Worm (Caenorhabditis elegans): ENCODE measurements around the gene gst-30.
A peak's percentile ranks its signal among the peaks of the same experiment; 100 is the strongest.

gst-30 gene

DNA sequence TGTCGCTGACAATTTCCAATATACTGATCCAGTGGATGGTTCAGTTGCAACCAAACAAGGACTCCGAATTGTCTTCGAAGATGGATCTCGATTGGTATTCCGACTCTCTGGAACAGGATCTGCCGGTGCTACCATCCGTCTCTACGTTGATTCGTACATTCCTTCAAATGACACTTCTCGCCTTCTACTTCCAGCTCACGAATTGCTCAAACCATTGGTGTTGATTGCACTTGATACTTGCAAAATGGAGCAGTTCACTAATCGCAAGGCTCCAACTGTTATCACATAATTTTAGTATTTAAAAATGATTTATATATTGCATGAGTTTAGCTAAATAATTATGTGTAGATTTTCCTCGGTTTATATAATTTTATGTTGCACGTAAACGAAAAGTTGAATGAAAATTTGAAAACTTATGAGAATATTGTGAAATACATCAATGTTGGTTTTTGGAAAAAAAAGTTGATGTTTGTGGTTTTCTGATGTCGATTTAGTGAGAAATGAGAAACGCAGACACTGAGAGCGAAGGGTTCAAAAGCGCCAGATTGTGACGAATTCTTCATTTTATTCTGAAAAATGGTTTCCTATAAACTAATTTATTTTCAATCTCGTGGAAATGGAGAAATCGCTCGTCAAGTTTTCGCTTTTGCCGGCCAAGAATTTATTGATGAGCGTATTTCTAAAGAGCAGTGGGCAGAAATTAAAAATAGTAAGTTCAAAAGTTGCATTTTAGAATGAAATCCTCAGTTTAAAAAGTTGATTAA, 43.7 kb downstream of the gst-30 start, which contains the start of gene gst-9:
gst-9 (plus strand) TSS at position 574 of the 764 bp plus-strand sequence.
- TF ChIP-seq Y56A3A.18 (GFP tag; IDR thresholded peaks at IDR 0.05) = peak; percentile 76
- TF ChIP-seq nhr-80 (tag; optimal IDR thresholded peaks at IDR 0.05) = peak; percentile 40
- TF ChIP-seq cebp-2 (GFP tag; IDR thresholded peaks at IDR 0.05) = 0 out of 2 replicates have a peak, but pooled peaks have one; percentile 5
- peak; percentile 14 for TF ChIP-seq gei-17 (GFP tag; optimal IDR thresholded peaks at IDR 0.05)
- TF ChIP-seq K12H6.12 (tag; optimal IDR thresholded peaks at IDR 0.05) = no peak
- TF ChIP-seq egl-18 (GFP tag; IDR thresholded peaks at IDR 0.05) = no peak
- TF ChIP-seq zfh-2 (GFP tag; conservative IDR thresholded peaks at IDR 0.05) = no peak
- no peak for TF ChIP-seq madf-8 (GFP tag; conservative IDR thresholded peaks at IDR 0.05)
- peak; percentile 71; the same call in 1 of the 2 replicates for TF ChIP-seq ekl-4 (GFP tag; IDR thresholded peaks at IDR 0.05)
- TF ChIP-seq tlf-1 (GFP tag; optimal IDR thresholded peaks at IDR 0.05) = peak; percentile 80
- TF ChIP-seq mcd-1 (GFP tag; IDR thresholded peaks at IDR 0.05) = peak; percentile 30; the same call in 1 of the 2 replicates
- peak; percentile 55 for TF ChIP-seq ceh-79 (tag; optimal IDR thresholded peaks at IDR 0.05)
- TF ChIP-seq ztf-22 (GFP tag; optimal IDR thresholded peaks at IDR 0.05) = peak; percentile 62
- TF ChIP-seq T07F8.4 (tag; optimal IDR thresholded peaks at IDR 0.05) = no peak
- TF ChIP-seq ama-1 (optimal IDR thresholded peaks at IDR 0.05) = peak; percentile 54
- TF ChIP-seq ama-1 (GFP tag; optimal IDR thresholded peaks at IDR 0.05) = no peak
- TF ChIP-seq F57C9.4 (tag; optimal IDR thresholded peaks at IDR 0.05) = peak; percentile 44
- no peak for TF ChIP-seq snpc-4 (GFP tag; optimal IDR thresholded peaks at IDR 0.05)
- TF ChIP-seq snpc-4 (tag; optimal IDR thresholded peaks at IDR 0.05) = peak in 2 of 4 experiments; percentile 4 to 16
- TF ChIP-seq lin-35 (GFP tag; optimal IDR thresholded peaks at IDR 0.05) = peak in 1 of 3 experiments; percentile 49
- TF ChIP-seq B0336.3 (GFP tag; IDR thresholded peaks at IDR 0.05) = peak; percentile 69
- peak; percentile 52 for TF ChIP-seq tbp1 (GFP tag; optimal IDR thresholded peaks at IDR 0.05)
- TF ChIP-seq lin-54 (GFP tag; optimal IDR thresholded peaks at IDR 0.05) = peak; percentile 53
- TF ChIP-seq F22D6.2 (tag; optimal IDR thresholded peaks at IDR 0.05) = no peak
- peak; percentile 68 for TF ChIP-seq cebp-1 (GFP tag; IDR thresholded peaks at IDR 0.05)
- TF ChIP-seq cebp-1 (tag; optimal IDR thresholded peaks at IDR 0.05) = peak; percentile 82
- TF ChIP-seq Y67H2A.10 (GFP tag; conservative IDR thresholded peaks at IDR 0.05) = no peak
- TF ChIP-seq nhr-90 (tag; optimal IDR thresholded peaks at IDR 0.05) = peak; percentile 36
- TF ChIP-seq attf-5 (GFP tag; optimal IDR thresholded peaks at IDR 0.05) = peak; percentile 60
- no peak for TF ChIP-seq hmg-20 (GFP tag; IDR thresholded peaks at IDR 0.05)
- 0 out of 2 replicates have a peak, but pooled peaks have one; percentile 13 for TF ChIP-seq ceh-40 (GFP tag; IDR thresholded peaks at IDR 0.05)
- peak; percentile 28 for TF ChIP-seq chd-7 (tag; optimal IDR thresholded peaks at IDR 0.05)
- peak; percentile 83 for TF ChIP-seq Y53G8AR.9 (GFP tag; conservative IDR thresholded peaks at IDR 0.05)
- TF ChIP-seq atf-7 (tag; optimal IDR thresholded peaks at IDR 0.05) = peak; percentile 64
- TF ChIP-seq Y79H2A.3 (GFP tag; conservative IDR thresholded peaks at IDR 0.05) = no peak
- peak; percentile 51 for TF ChIP-seq F52B5.7 (tag; optimal IDR thresholded peaks at IDR 0.05)
- peak; percentile 44 for TF ChIP-seq lin-40 (tag; optimal IDR thresholded peaks at IDR 0.05)
- 0 out of 2 replicates have a peak, but pooled peaks have one; percentile 53 for TF ChIP-seq pbrm-1 (GFP tag; IDR thresholded peaks at IDR 0.05)
- TF ChIP-seq madf-3 (GFP tag; IDR thresholded peaks at IDR 0.05) = peak; percentile 44; the same call in 1 of the 2 replicates
- TF ChIP-seq let-607 (tag; optimal IDR thresholded peaks at IDR 0.05) = no peak
- peak; percentile 46 for TF ChIP-seq ztf-26 (tag; optimal IDR thresholded peaks at IDR 0.05)
- peak; percentile 55 for TF ChIP-seq dox-1 (GFP tag; IDR thresholded peaks at IDR 0.05)
- peak; percentile 11 for TF ChIP-seq zim-3 (tag; optimal IDR thresholded peaks at IDR 0.05)
- peak; percentile 36 for TF ChIP-seq hmg-1.2 (GFP tag; IDR thresholded peaks at IDR 0.05)
- TF ChIP-seq madf-10 (tag; optimal IDR thresholded peaks at IDR 0.05) = peak; percentile 6
- no peak for TF ChIP-seq rpc-1 (optimal IDR thresholded peaks at IDR 0.05)
- no peak for TF ChIP-seq rpc-1 (tag; optimal IDR thresholded peaks at IDR 0.05)
- TF ChIP-seq akir-1 (GFP tag; optimal IDR thresholded peaks at IDR 0.05) = no peak
- TF ChIP-seq ztf-3 (GFP tag; optimal IDR thresholded peaks at IDR 0.05) = no peak

Data from whole organism, young adult.